Worm (Caenorhabditis elegans): ENCODE measurements around the gene C33H5.13.

ce11 chrIV:7836491-7836890, 44.4 kb upstream of the C33H5.13 start:
- TF ChIP-seq unc-62 (GFP tag; optimal IDR thresholded peaks at IDR 0.05) (no peak), ama-1 (optimal IDR thresholded peaks at IDR 0.05) (no peak), ama-1 (GFP tag; optimal IDR thresholded peaks at IDR 0.05) (no peak), nhr-120 (GFP tag; IDR thresholded peaks at IDR 0.05) (no peak), ekl-4 (GFP tag; IDR thresholded peaks at IDR 0.05) (no peak), sea-2 (GFP tag; IDR thresholded peaks at IDR 0.05) (no peak)
